Worm (Caenorhabditis elegans): ENCODE data around the gene F23H12.5.
A peak's percentile ranks its signal among the peaks of the same experiment; 100 is the strongest.

The F23H12.5 gene

ce11 chrV:12410416-12411001 is 52.1 kb downstream of the F23H12.5 start, which contains the start of gene hrg-2:
TSS of gene hrg-2 (minus strand) at chrV:12410513.
- no peak for TF ChIP-seq C04F5.9 (tag; optimal IDR thresholded peaks at IDR 0.05)
- no peak for TF ChIP-seq mdl-1 (tag; optimal IDR thresholded peaks at IDR 0.05)
- peak; percentile 17 for TF ChIP-seq snu-23 (GFP tag; optimal IDR thresholded peaks at IDR 0.05)
- peak; percentile 6 for TF ChIP-seq tbx-2 (tag; optimal IDR thresholded peaks at IDR 0.05)
- no peak for TF ChIP-seq C34B4.2 (tag; optimal IDR thresholded peaks at IDR 0.05)
- peak; percentile 26 for TF ChIP-seq lin-14 (GFP tag; optimal IDR thresholded peaks at IDR 0.05)
- TF ChIP-seq nhr-77 (tag; optimal IDR thresholded peaks at IDR 0.05), result no peak
- TF ChIP-seq nhr-20 (tag; optimal IDR thresholded peaks at IDR 0.05), result peak; percentile 61
- TF ChIP-seq nhr-71 (tag; optimal IDR thresholded peaks at IDR 0.05), result peak; percentile 57
- TF ChIP-seq nhr-85 (tag), result peak; percentile 69
- TF ChIP-seq egl-13 (tag; optimal IDR thresholded peaks at IDR 0.05), result no peak
- peak; percentile 34 for TF ChIP-seq nhr-90 (tag; optimal IDR thresholded peaks at IDR 0.05; ENCODE audit: poor library complexity)

ce11 chrV:12411909-12412308 is 53.5 kb downstream of the F23H12.5 start, which contains the start of gene cdr-7:
TSS of gene cdr-7 (minus strand) at chrV:12412113.
- no peak for TF ChIP-seq jun-1 (tag; optimal IDR thresholded peaks at IDR 0.05)
- TF ChIP-seq xbp-1 (tag; optimal IDR thresholded peaks at IDR 0.05), result no peak
- TF ChIP-seq swsn-7 (tag; optimal IDR thresholded peaks at IDR 0.05), result no peak
- TF ChIP-seq lsy-2 (tag; optimal IDR thresholded peaks at IDR 0.05), result no peak
- peak; percentile 0 for TF ChIP-seq nhr-20 (tag; optimal IDR thresholded peaks at IDR 0.05)
- TF ChIP-seq elt-3 (tag; optimal IDR thresholded peaks at IDR 0.05), result peak in 3 of 6 experiments; percentile 7 to 80 (median 67)
- no peak for TF ChIP-seq ceh-90 (tag; optimal IDR thresholded peaks at IDR 0.05)
- peak; percentile 41 for TF ChIP-seq lin-14 (GFP tag; optimal IDR thresholded peaks at IDR 0.05)
- no peak for TF ChIP-seq C16A3.4 (tag; optimal IDR thresholded peaks at IDR 0.05)
- no peak for TF ChIP-seq ceh-63 (GFP tag; optimal IDR thresholded peaks at IDR 0.05)
- TF ChIP-seq sptf-1 (tag; optimal IDR thresholded peaks at IDR 0.05), result no peak
- TF ChIP-seq ztf-11 (tag; optimal IDR thresholded peaks at IDR 0.05), result no peak
- TF ChIP-seq nhr-85 (tag), result peak; percentile 86

ce11 chrV:12412321-12412720 is 53.9 kb downstream of the F23H12.5 start:
- TF ChIP-seq vab-15 (tag; optimal IDR thresholded peaks at IDR 0.05) (no peak), efl-1 (optimal IDR thresholded peaks at IDR 0.05) (no peak), efl-1 (GFP tag; optimal IDR thresholded peaks at IDR 0.05 in 1 of 2) (peak in 1 of 2 experiments; percentile 87), irx-1 (tag; optimal IDR thresholded peaks at IDR 0.05) (no peak)
